Worm (Caenorhabditis elegans) whole organism, L1 larva: ENCODE data around the gene T20B3.1.

Experiments used
- dpl-1 ChIP-seq, 3 experiments: fragments of 150-350 bp in 2 of 3; sonication (generic microtip) in 1 of 3; optimal IDR thresholded peaks; 2 replicates each; lab custom pipeline; 2014 to 2017; ENCODE audit warnings: missing biosample characterization in 3 of 3, missing genetic modification characterization in 3 of 3, missing genetic modification reagents in 3 of 3
- dsc-1 ChIP-seq: sonication (generic microtip); optimal IDR thresholded peaks from 2 replicates; lab custom pipeline; 2016; ENCODE audit warnings: mild to moderate bottlenecking, missing genetic modification characterization, missing compliant biosample characterization
- egl-13 ChIP-seq: sonication (generic microtip); optimal IDR thresholded peaks from 2 replicates; lab custom pipeline; 2016; ENCODE audit warnings: missing genotype, missing genetic modification reagents, missing genetic modification characterization, missing compliant biosample characterization
- lin-15B ChIP-seq: fragments of 150-350 bp; sonication (generic microtip); optimal IDR thresholded peaks from 3 replicates; lab custom pipeline; 2014; ENCODE audit warnings: missing biosample characterization, missing genetic modification characterization
- lsy-2 ChIP-seq, 2 experiments: fragments of 150-350 bp; optimal IDR thresholded peaks; 2 replicates each; lab custom pipeline; 2014; ENCODE audit warnings: missing biosample characterization in 2 of 2, missing genetic modification characterization in 2 of 2
- nhr-11 ChIP-seq: fragments of 150-350 bp; optimal IDR thresholded peaks from 2 replicates; lab custom pipeline; 2014; ENCODE audit warnings: missing biosample characterization, missing genetic modification characterization
- nhr-71 ChIP-seq: sonication (generic microtip); optimal IDR thresholded peaks from 2 replicates; lab custom pipeline; 2016; ENCODE audit warnings: mild to moderate bottlenecking, missing genetic modification characterization, moderate library complexity, missing compliant biosample characterization

ce11 chrV:16778540-16779280 is 36.7 kb upstream of the T20B3.1 start:
- TF ChIP-seq nhr-11 (tag; lab: Kevin White, UChicago) (no peak), egl-13 (tag; lab: Kevin White, UChicago) (no peak), dpl-1 (GFP tag; optimal IDR thresholded peaks at IDR 0.05; lab: Kevin White, UChicago) (no peak), lsy-2 (tag; optimal IDR thresholded peaks at IDR 0.05; lab: Kevin White, UChicago) (peak in 1 of 2 experiments; percentile 26), lin-15B (tag; lab: Kevin White, UChicago) (no peak), nhr-71 (tag; lab: Kevin White, UChicago) (peak; percentile 67), dsc-1 (no peak)
